Fruit fly (Drosophila melanogaster) whole organism, wandering third instar larva: ENCODE data around the gene CG12170.

ENCODE experiments used
- Abd-B ChIP-seq: fragments of >200 bp; optimal IDR thresholded peaks from 2 replicates; lab custom pipeline; 2017; ENCODE audit warnings: missing biosample characterization, missing genetic modification characterization
- CrebA ChIP-seq: fragments of 200-800 bp; sonication (Bioruptor generic); optimal IDR thresholded peaks from 2 replicates; lab custom pipeline; 2016; ENCODE audit warnings: missing biosample characterization, mild to moderate bottlenecking, missing genetic modification characterization, borderline replicate concordance
- N ChIP-seq: fragments of >200 bp; optimal IDR thresholded peaks from 2 replicates; lab custom pipeline; 2018; ENCODE audit warnings: missing biosample characterization, missing external identifiers, missing genetic modification characterization
- OdsH ChIP-seq: fragments of 200-800 bp; sonication (Bioruptor generic); optimal IDR thresholded peaks from 2 replicates; lab custom pipeline; 2016; ENCODE audit warnings: missing biosample characterization, mild to moderate bottlenecking, missing genetic modification characterization
- dsf ChIP-seq: sonication (Bioruptor generic); optimal IDR thresholded peaks from 2 replicates; lab custom pipeline; 2016; ENCODE audit warnings: missing biosample characterization, missing genetic modification characterization, borderline replicate concordance
- ey ChIP-seq: fragments of 200-800 bp; sonication (Bioruptor generic); optimal IDR thresholded peaks from 2 replicates; lab custom pipeline; 2016; ENCODE audit warnings: missing biosample characterization, missing genetic modification characterization
- h ChIP-seq: fragments of 200-800 bp; sonication (Bioruptor generic); optimal IDR thresholded peaks from 3 replicates; lab custom pipeline; 2016; ENCODE audit warnings: missing biosample characterization, mild to moderate bottlenecking, missing genetic modification characterization
- jim ChIP-seq: fragments of 175-275, 200-325 bp; sonication (Bioruptor generic); optimal IDR thresholded peaks from 2 replicates; lab custom pipeline; 2016; ENCODE audit warnings: missing biosample characterization, mild to moderate bottlenecking, missing genetic modification characterization
- rgr ChIP-seq: fragments of 200-800 bp; sonication (Bioruptor generic); optimal IDR thresholded peaks from 3 replicates; lab custom pipeline; 2016; ENCODE audit warnings: missing biosample characterization, mild to moderate bottlenecking, missing genetic modification characterization
- sv ChIP-seq: fragments of 200-800 bp; sonication (Bioruptor generic); optimal IDR thresholded peaks from 3 replicates; lab custom pipeline; 2016; ENCODE audit warnings: missing biosample characterization, missing genetic modification characterization
- tai ChIP-seq: sonication (Bioruptor generic); optimal IDR thresholded peaks from 2 replicates; lab custom pipeline; 2016; ENCODE audit warnings: missing biosample characterization, missing genetic modification characterization

dm6 chr3R:5636519-5637430 lies at the start of gene CG12170, which contains the start of gene CG31548:
- TF ChIP-seq OdsH (GFP tag; lab: Kevin White, UChicago): peak; percentile 1
- TF ChIP-seq h: no peak
- no peak for TF ChIP-seq dsf
- peak; percentile 32 for TF ChIP-seq sv (GFP tag; lab: Kevin White, UChicago)
- no peak for TF ChIP-seq tai (GFP tag; lab: Kevin White, UChicago)
- no peak for TF ChIP-seq N
- no peak for TF ChIP-seq jim
- TF ChIP-seq ey (GFP tag; lab: Kevin White, UChicago): peak; percentile 37
- TF ChIP-seq rgr (GFP tag; lab: Kevin White, UChicago): no peak
- no peak for TF ChIP-seq Abd-B
- TF ChIP-seq CrebA (GFP tag; lab: Kevin White, UChicago): no peak
